Worm (Caenorhabditis elegans) whole organism, mixed stage, embryonic: ENCODE data around the gene zim-1.

ENCODE experiments used
- M03D4.4 ChIP-seq: sonication (generic microtip); optimal IDR thresholded peaks from 2 replicates; lab custom pipeline; 2017; ENCODE audit warnings: mild to moderate bottlenecking, missing genetic modification characterization, missing compliant biosample characterization
- bed-3 ChIP-seq: fragments of 200-800 bp; sonication (Bioruptor generic); optimal IDR thresholded peaks from 3 replicates; lab custom pipeline; 2018; ENCODE audit warnings: mild to moderate bottlenecking, missing genetic modification characterization, moderate library complexity, missing compliant biosample characterization
- ceh-39 ChIP-seq: fragments of 150-350 bp; optimal IDR thresholded peaks from 2 replicates; lab custom pipeline; 2014; ENCODE audit warnings: missing biosample characterization, missing genetic modification characterization
- ceh-43 ChIP-seq: fragments of 200-800 bp; sonication (Bioruptor generic); optimal IDR thresholded peaks from 2 replicates; lab custom pipeline; 2018; ENCODE audit warnings: mild to moderate bottlenecking, missing genetic modification characterization, moderate library complexity, missing compliant biosample characterization
- ceh-83 ChIP-seq: fragments of 200-800 bp; sonication (Bioruptor generic); optimal IDR thresholded peaks from 2 replicates; lab custom pipeline; 2018; ENCODE audit warnings: mild to moderate bottlenecking, missing genetic modification characterization, missing compliant biosample characterization
- ces-1 ChIP-seq: fragments of 150-350 bp; optimal IDR thresholded peaks from 2 replicates; lab custom pipeline; 2014; ENCODE audit warnings: missing biosample characterization, missing genetic modification reagents, missing genetic modification characterization
- cnd-1 ChIP-seq: fragments of 200-800 bp; sonication (Bioruptor generic); optimal IDR thresholded peaks from 2 replicates; lab custom pipeline; 2018; ENCODE audit warnings: mild to moderate bottlenecking, missing genetic modification characterization, missing compliant biosample characterization
- elt-1 ChIP-seq: sonication (generic microtip); optimal IDR thresholded peaks from 2 replicates; lab custom pipeline; 2017; ENCODE audit warnings: missing genetic modification characterization, mild to moderate bottlenecking, missing compliant biosample characterization, antibody characterized with exemption, moderate library complexity, borderline replicate concordance; ENCODE audit not compliant: insufficient read depth
- elt-3 ChIP-seq: fragments of 150-350 bp; optimal IDR thresholded peaks from 2 replicates; lab custom pipeline; 2014; ENCODE audit warnings: missing biosample characterization, missing genetic modification characterization
- flh-1 ChIP-seq: fragments of 200-800 bp; sonication (Bioruptor generic); optimal IDR thresholded peaks from 2 replicates; lab custom pipeline; 2018; ENCODE audit warnings: mild to moderate bottlenecking, missing genetic modification characterization, moderate library complexity, missing compliant biosample characterization
- ham-2 ChIP-seq: fragments of 200-800 bp; sonication (Bioruptor generic); optimal IDR thresholded peaks from 2 replicates; lab custom pipeline; 2018; ENCODE audit warnings: mild to moderate bottlenecking, missing genetic modification characterization, missing compliant biosample characterization
- hlh-1 ChIP-seq: fragments of 150-350 bp; optimal IDR thresholded peaks from 2 replicates; lab custom pipeline; 2014; ENCODE audit warnings: missing biosample characterization, missing genetic modification reagents, missing genetic modification characterization
- lin-13 ChIP-seq: fragments of 150-350 bp; optimal IDR thresholded peaks from 2 replicates; lab custom pipeline; 2014; ENCODE audit warnings: missing biosample characterization, missing genetic modification characterization
- lin-32 ChIP-seq: fragments of 200-800 bp; sonication (Bioruptor generic); optimal IDR thresholded peaks from 2 replicates; lab custom pipeline; 2018; ENCODE audit warnings: mild to moderate bottlenecking, missing genetic modification characterization, missing compliant biosample characterization
- lsy-2 ChIP-seq: fragments of 150-350 bp; optimal IDR thresholded peaks from 2 replicates; lab custom pipeline; 2014; ENCODE audit warnings: missing biosample characterization, missing genetic modification characterization
- mab-5 ChIP-seq: fragments of 150-350 bp; optimal IDR thresholded peaks from 2 replicates; lab custom pipeline; 2014; ENCODE audit warnings: missing biosample characterization, missing genetic modification characterization
- mep-1 ChIP-seq: fragments of 150-350 bp; optimal IDR thresholded peaks from 2 replicates; lab custom pipeline; 2017; ENCODE audit warnings: missing biosample characterization, missing genetic modification reagents, missing genetic modification characterization, inconsistent platforms
- mls-2 ChIP-seq: sonication (generic microtip); optimal IDR thresholded peaks from 2 replicates; lab custom pipeline; 2016; ENCODE audit warnings: mild to moderate bottlenecking, missing genetic modification characterization, moderate library complexity, missing compliant biosample characterization
- nhr-12 ChIP-seq: fragments of 150-350 bp; optimal IDR thresholded peaks from 2 replicates; lab custom pipeline; 2014; ENCODE audit warnings: missing biosample characterization, missing genetic modification characterization
- nhr-2 ChIP-seq: fragments of 150-350 bp; optimal IDR thresholded peaks from 2 replicates; lab custom pipeline; 2014; ENCODE audit warnings: missing biosample characterization, missing genetic modification characterization
- nhr-237 ChIP-seq: fragments of 150-350 bp; optimal IDR thresholded peaks from 2 replicates; lab custom pipeline; 2014; ENCODE audit warnings: missing biosample characterization, missing genetic modification characterization
- nhr-28 ChIP-seq: fragments of 150-350 bp; optimal IDR thresholded peaks from 2 replicates; lab custom pipeline; 2014; ENCODE audit warnings: missing biosample characterization, missing genetic modification characterization
- sem-2 ChIP-seq: fragments of 200-800 bp; sonication (Bioruptor generic); optimal IDR thresholded peaks from 2 replicates; lab custom pipeline; 2018; ENCODE audit warnings: mild to moderate bottlenecking, missing genetic modification characterization, missing compliant biosample characterization
- sptf-1 ChIP-seq: sonication (generic microtip); optimal IDR thresholded peaks from 2 replicates; lab custom pipeline; 2017; ENCODE audit warnings: mild to moderate bottlenecking, missing genetic modification characterization, moderate library complexity, missing compliant biosample characterization
- tbx-8 ChIP-seq: fragments of 200-800 bp; sonication (Bioruptor generic); optimal IDR thresholded peaks from 2 replicates; lab custom pipeline; 2018; ENCODE audit warnings: mild to moderate bottlenecking, missing genetic modification characterization, moderate library complexity, missing compliant biosample characterization
- unc-120 ChIP-seq: sonication (generic microtip); optimal IDR thresholded peaks from 2 replicates; lab custom pipeline; 2017; ENCODE audit warnings: missing genetic modification characterization, missing compliant biosample characterization; ENCODE audit not compliant: poor library complexity, severe bottlenecking
- unc-39 ChIP-seq: fragments of 150-350 bp; optimal IDR thresholded peaks from 2 replicates; lab custom pipeline; 2014; ENCODE audit warnings: missing biosample characterization, missing genetic modification characterization
- unc-62 ChIP-seq: fragments of 150-350 bp; optimal IDR thresholded peaks from 2 replicates; lab custom pipeline; 2014; ENCODE audit warnings: missing biosample characterization, missing genetic modification reagents, missing genetic modification characterization
- zip-8 ChIP-seq: fragments of 150-350 bp; optimal IDR thresholded peaks from 2 replicates; lab custom pipeline; 2014; ENCODE audit warnings: missing biosample characterization, missing genetic modification characterization
- ztf-11 ChIP-seq: fragments of 150-350 bp; optimal IDR thresholded peaks from 2 replicates; lab custom pipeline; 2014; ENCODE audit warnings: missing biosample characterization, missing genetic modification characterization

Gene zim-1

DNA sequence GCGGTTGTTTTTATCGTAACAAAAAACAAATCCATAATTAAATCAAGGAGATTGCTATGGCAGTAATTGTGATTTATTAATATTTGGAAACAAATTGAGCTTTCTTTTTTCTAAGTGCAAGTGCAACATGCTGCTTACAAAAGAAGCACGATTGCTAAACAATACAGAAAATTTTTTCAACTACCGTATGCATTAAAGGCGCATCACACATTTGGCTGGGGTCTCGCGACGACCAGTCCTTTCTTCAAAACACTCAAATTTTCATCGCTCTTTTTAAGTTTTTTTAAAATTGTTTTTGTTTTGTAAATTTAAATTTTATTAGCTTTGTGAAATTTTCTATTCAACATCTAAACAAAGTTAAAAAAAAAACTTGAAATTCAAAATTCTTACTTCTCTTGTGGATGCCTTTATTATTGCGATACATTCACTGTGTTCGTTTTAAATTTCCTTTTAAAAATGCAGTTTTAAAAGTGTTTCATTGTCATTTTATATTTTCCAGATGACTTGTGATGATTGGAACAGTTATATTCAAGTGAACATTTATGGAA, at the start of gene zim-1:
Gene zim-1 (plus strand): TSS at position 498 of the 548 bp plus-strand sequence.
- TF ChIP-seq M03D4.4 (tag; lab: Kevin White, UChicago) (no peak), nhr-12 (tag; lab: Kevin White, UChicago) (no peak), ham-2 (no peak), cnd-1 (tag; lab: Kevin White, UChicago) (no peak), sptf-1 (tag; lab: Kevin White, UChicago) (no peak), unc-62 (GFP tag; lab: Kevin White, UChicago) (no peak), flh-1 (GFP tag; lab: Kevin White, UChicago) (no peak), bed-3 (GFP tag; lab: Kevin White, UChicago) (no peak), sem-2 (GFP tag; lab: Kevin White, UChicago) (no peak), ztf-11 (tag; lab: Kevin White, UChicago) (no peak), ceh-83 (GFP tag; lab: Kevin White, UChicago) (no peak), mls-2 (tag; lab: Kevin White, UChicago) (no peak), nhr-2 (tag; lab: Kevin White, UChicago) (no peak), elt-3 (no peak), hlh-1 (tag; lab: Kevin White, UChicago) (no peak), lin-32 (GFP tag; lab: Kevin White, UChicago) (no peak)

DNA sequence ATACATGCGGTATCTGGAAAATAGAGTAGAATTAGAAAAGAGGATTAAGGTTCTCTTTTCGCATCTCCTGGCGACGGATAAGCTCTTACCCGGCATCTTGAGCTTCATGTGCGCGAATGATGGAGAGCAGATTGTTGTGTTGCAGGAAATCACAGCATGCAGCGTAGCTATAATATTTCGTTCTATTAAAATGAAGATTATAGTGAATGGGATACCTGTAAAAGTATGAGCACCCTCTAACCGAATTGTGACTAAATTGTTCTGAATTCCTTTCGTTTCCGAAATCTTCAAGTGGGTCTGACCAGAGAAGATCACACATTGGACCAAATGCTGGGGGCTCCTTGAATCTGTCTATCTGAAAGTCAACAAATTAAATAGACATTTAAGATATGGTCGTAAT, 48.5 kb upstream of the zim-1 start:
- no peak for TF ChIP-seq ceh-39 (tag; lab: Kevin White, UChicago)
- TF ChIP-seq lin-13 = no peak
- no peak for TF ChIP-seq unc-120 (tag; lab: Kevin White, UChicago)
- no peak for TF ChIP-seq flh-1 (GFP tag; lab: Kevin White, UChicago)
- no peak for TF ChIP-seq mab-5 (tag; lab: Kevin White, UChicago)
- no peak for TF ChIP-seq nhr-28 (tag; lab: Kevin White, UChicago)
- TF ChIP-seq elt-3 = no peak
- TF ChIP-seq lin-32 (GFP tag; lab: Kevin White, UChicago) = no peak
- no peak for TF ChIP-seq ceh-43 (GFP tag; lab: Kevin White, UChicago)
- no peak for TF ChIP-seq ceh-83 (GFP tag; lab: Kevin White, UChicago)
- no peak for TF ChIP-seq mep-1
- no peak for TF ChIP-seq sptf-1 (tag; lab: Kevin White, UChicago)
- TF ChIP-seq unc-62 (GFP tag; lab: Kevin White, UChicago) = no peak
- no peak for TF ChIP-seq ztf-11 (tag; lab: Kevin White, UChicago)
- no peak for TF ChIP-seq elt-1 (tag; lab: Kevin White, UChicago)
- no peak for TF ChIP-seq sem-2 (GFP tag; lab: Kevin White, UChicago)
- no peak for TF ChIP-seq unc-39 (tag; lab: Kevin White, UChicago)
- no peak for TF ChIP-seq tbx-8 (GFP tag; lab: Kevin White, UChicago)
- TF ChIP-seq nhr-12 (tag; lab: Kevin White, UChicago) = no peak
- TF ChIP-seq zip-8 (tag; lab: Kevin White, UChicago) = no peak

ce11 chrIV:10499948-10500356, 46.9 kb upstream of the zim-1 start:
- TF ChIP-seq ces-1 (peak; percentile 22), unc-62 (GFP tag; lab: Kevin White, UChicago) (peak; percentile 17), sptf-1 (tag; lab: Kevin White, UChicago) (peak; percentile 36), ceh-39 (tag; lab: Kevin White, UChicago) (no peak), mls-2 (tag; lab: Kevin White, UChicago) (peak; percentile 9), unc-39 (tag; lab: Kevin White, UChicago) (no peak), zip-8 (tag; lab: Kevin White, UChicago) (no peak), mep-1 (peak; percentile 7)

DNA sequence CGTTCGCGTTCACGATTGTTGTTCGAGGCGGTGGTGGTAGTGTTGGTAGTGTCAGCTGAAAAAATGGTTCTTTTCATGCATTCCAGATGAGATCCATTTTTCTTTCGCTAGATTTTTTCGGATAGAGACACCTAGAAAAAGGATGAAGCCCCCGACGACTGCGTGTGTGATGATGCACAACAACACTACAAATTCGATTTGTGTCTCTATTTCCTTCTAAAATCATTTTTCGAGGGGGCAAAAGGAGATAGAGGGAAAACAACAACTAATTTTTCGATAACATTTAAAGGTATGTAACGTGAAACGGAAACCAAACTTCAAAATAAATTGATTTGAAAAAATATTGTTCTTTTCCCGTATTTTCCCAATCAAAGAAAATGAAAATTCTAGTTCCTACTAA, 46.4 kb upstream of the zim-1 start:
- TF ChIP-seq lsy-2 (tag; lab: Kevin White, UChicago) (no peak), elt-1 (tag; lab: Kevin White, UChicago) (no peak), nhr-237 (tag; lab: Kevin White, UChicago) (no peak), unc-39 (tag; lab: Kevin White, UChicago) (no peak), ces-1 (peak; percentile 75)
